Worm (Caenorhabditis elegans): Measurements from ENCODE around the gene ref-1.

DNA sequence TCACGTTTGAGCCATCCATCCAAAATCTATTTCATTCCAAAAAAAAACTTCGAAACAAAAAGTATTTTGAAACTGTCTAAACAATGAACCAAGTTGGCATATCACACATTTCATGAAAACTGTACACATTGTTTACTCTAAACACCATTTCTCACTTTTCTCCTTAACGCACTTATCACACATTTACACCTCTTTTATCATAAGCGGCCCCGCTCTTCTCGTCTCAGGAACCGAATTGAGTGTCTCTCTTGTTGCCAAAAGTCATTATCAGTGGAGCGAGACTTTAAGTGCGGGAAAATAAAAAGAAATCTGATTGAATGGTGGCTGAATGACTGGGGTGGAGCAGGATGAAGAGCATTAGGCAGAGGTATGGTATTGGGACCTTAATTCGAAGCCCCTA is 13.6 kb downstream of the ref-1 start:
- TF ChIP-seq nhr-28 (tag; optimal IDR thresholded peaks at IDR 0.05): no peak
- TF ChIP-seq zag-1 (tag; optimal IDR thresholded peaks at IDR 0.05): no peak
